Worm (Caenorhabditis elegans): Measurements from ENCODE around the gene F23A7.4.
A peak's percentile ranks its signal among the peaks of the same experiment; 100 is the strongest.

Gene F23A7.4

ce11 chrX:16172863-16173262 lies 39.5 kb upstream of the F23A7.4 start:
- peak; percentile 18 for TF ChIP-seq nhr-48 (tag; optimal IDR thresholded peaks at IDR 0.05)
- TF ChIP-seq hlh-30 (tag; optimal IDR thresholded peaks at IDR 0.05; ENCODE audit: insufficient read depth): peak; percentile 40
- TF ChIP-seq ceh-82 (tag; optimal IDR thresholded peaks at IDR 0.05): no peak
- TF ChIP-seq daf-8 (GFP tag; IDR thresholded peaks at IDR 0.05): no peak
- no peak for TF ChIP-seq Y105C5A.15 (GFP tag; IDR thresholded peaks at IDR 0.05)
- TF ChIP-seq zip-2 (tag; optimal IDR thresholded peaks at IDR 0.05): no peak
- TF ChIP-seq zip-11 (GFP tag; IDR thresholded peaks at IDR 0.05): no peak
- TF ChIP-seq nhr-6 (tag; optimal IDR thresholded peaks at IDR 0.05): no peak
- no peak for TF ChIP-seq nhr-237 (tag; optimal IDR thresholded peaks at IDR 0.05)
- TF ChIP-seq egl-43 (GFP tag; IDR thresholded peaks at IDR 0.05): no peak
- TF ChIP-seq mdl-1 (tag; optimal IDR thresholded peaks at IDR 0.05): peak in 1 of 2 experiments; percentile 30
- no peak for TF ChIP-seq saeg-2 (GFP tag; IDR thresholded peaks at IDR 0.05)
- TF ChIP-seq set-16 (GFP tag; IDR thresholded peaks at IDR 0.05): no peak
- no peak for TF ChIP-seq ceh-62 (tag; optimal IDR thresholded peaks at IDR 0.05)
- peak; percentile 42 for TF ChIP-seq nhr-28 (tag; optimal IDR thresholded peaks at IDR 0.05)
- no peak for TF ChIP-seq skn-1 (tag; optimal IDR thresholded peaks at IDR 0.05)
- no peak for TF ChIP-seq aly-2 (tag; optimal IDR thresholded peaks at IDR 0.05)
- TF ChIP-seq lsy-2 (tag; optimal IDR thresholded peaks at IDR 0.05): no peak
- TF ChIP-seq unc-62 (GFP tag; optimal IDR thresholded peaks at IDR 0.05 in 1 of 2): peak in 1 of 2 experiments; percentile 92
- TF ChIP-seq unc-62 (tag; optimal IDR thresholded peaks at IDR 0.05): no peak

ce11 chrX:16184069-16184468 lies 28.3 kb upstream of the F23A7.4 start, which contains the start of gene nlp-67:
TSS of gene nlp-67 (plus strand) at chrX:16184369.
- no peak for TF ChIP-seq dmd-8 (GFP tag; IDR thresholded peaks at IDR 0.05)
- TF ChIP-seq dmd-6 (GFP tag; IDR thresholded peaks at IDR 0.05): no peak
- TF ChIP-seq daf-12 (tag; optimal IDR thresholded peaks at IDR 0.05): no peak
- no peak for TF ChIP-seq zfp-3 (GFP tag; conservative IDR thresholded peaks at IDR 0.05)
- no peak for TF ChIP-seq nhr-48 (tag; optimal IDR thresholded peaks at IDR 0.05)
- TF ChIP-seq aha-1 (tag): peak; percentile 2
- TF ChIP-seq nhr-102 (tag; optimal IDR thresholded peaks at IDR 0.05): no peak
- TF ChIP-seq dve-1 (tag; optimal IDR thresholded peaks at IDR 0.05; ENCODE audit: insufficient read depth): no peak
- TF ChIP-seq ztf-7 (tag; optimal IDR thresholded peaks at IDR 0.05): no peak
- no peak for TF ChIP-seq F10B5.3 (tag; optimal IDR thresholded peaks at IDR 0.05)
- no peak for TF ChIP-seq nhr-25 (tag; optimal IDR thresholded peaks at IDR 0.05; ENCODE audit: borderline replicate concordance, insufficient read depth)
- TF ChIP-seq egl-43 (GFP tag; IDR thresholded peaks at IDR 0.05): 0 out of 2 replicates have a peak, but pooled peaks have one; percentile 40
- no peak for TF ChIP-seq F37D6.2 (tag; optimal IDR thresholded peaks at IDR 0.05)
- no peak for TF ChIP-seq snpc-4 (tag; optimal IDR thresholded peaks at IDR 0.05)
- no peak for TF ChIP-seq lim-7 (GFP tag; IDR thresholded peaks at IDR 0.05)
- 0 out of 2 replicates have a peak, but pooled peaks have one; percentile 16 for TF ChIP-seq php-3 (GFP tag; IDR thresholded peaks at IDR 0.05)
- TF ChIP-seq Y105C5A.15 (GFP tag; IDR thresholded peaks at IDR 0.05): no peak
- no peak for TF ChIP-seq nhr-237 (tag; optimal IDR thresholded peaks at IDR 0.05)
- TF ChIP-seq nhr-77 (tag; optimal IDR thresholded peaks at IDR 0.05): no peak
- no peak for TF ChIP-seq zip-11 (GFP tag; IDR thresholded peaks at IDR 0.05)

ce11 chrX:16189227-16189906 lies 23.0 kb upstream of the F23A7.4 start, which contains the start of gene slc-25A21:
TSS of gene slc-25A21 (plus strand) at chrX:16189856.
- TF ChIP-seq ceh-32 (tag; optimal IDR thresholded peaks at IDR 0.05; ENCODE audit: poor library complexity) (no peak), lin-1 (GFP tag; IDR thresholded peaks at IDR 0.05) (no peak), nhr-42 (GFP tag; IDR thresholded peaks at IDR 0.05) (no peak), nhr-28 (tag; optimal IDR thresholded peaks at IDR 0.05) (peak; percentile 14), hlh-11 (tag; optimal IDR thresholded peaks at IDR 0.05) (no peak), Y75B8A.6 (GFP tag; IDR thresholded peaks at IDR 0.05) (no peak), nhr-48 (tag; optimal IDR thresholded peaks at IDR 0.05) (no peak), mdl-1 (tag; optimal IDR thresholded peaks at IDR 0.05) (peak in 1 of 2 experiments; percentile 30), nhr-111 (GFP tag; optimal IDR thresholded peaks at IDR 0.05) (no peak), nhr-10 (tag; optimal IDR thresholded peaks at IDR 0.05) (no peak), ceh-44 (GFP tag; IDR thresholded peaks at IDR 0.05) (no peak), dmd-6 (GFP tag; IDR thresholded peaks at IDR 0.05) (peak; percentile 9; the same call in 1 of the 2 replicates), lir-3 (tag; optimal IDR thresholded peaks at IDR 0.05) (no peak), daf-16 (GFP tag; optimal IDR thresholded peaks at IDR 0.05) (no peak), daf-16 (tag; optimal IDR thresholded peaks at IDR 0.05) (peak; percentile 22)

Measured in whole organism, L4 larva.